Worm (Caenorhabditis elegans) whole organism, mixed stage, embryonic: ENCODE results near the gene pho-6.

Experiments used
- mab-5 ChIP-seq: fragments of 150-350 bp; optimal IDR thresholded peaks from 2 replicates; lab custom pipeline; 2014; ENCODE audit warnings: missing biosample characterization, missing genetic modification characterization
- mep-1 ChIP-seq: fragments of 150-350 bp; optimal IDR thresholded peaks from 2 replicates; lab custom pipeline; 2017; ENCODE audit warnings: missing biosample characterization, missing genetic modification reagents, missing genetic modification characterization, inconsistent platforms
- pha-4 ChIP-seq: fragments of 150-350 bp; optimal IDR thresholded peaks from 2 replicates; lab custom pipeline; 2018; ENCODE audit warnings: missing biosample characterization, missing genetic modification reagents, missing genetic modification characterization
- snpc-4 ChIP-seq: fragments of 150-350 bp; optimal IDR thresholded peaks from 2 replicates; lab custom pipeline; 2014; ENCODE audit warnings: missing biosample characterization, missing genetic modification characterization
- unc-62 ChIP-seq: fragments of 150-350 bp; optimal IDR thresholded peaks from 2 replicates; lab custom pipeline; 2014; ENCODE audit warnings: missing biosample characterization, missing genetic modification reagents, missing genetic modification characterization
- zip-8 ChIP-seq: fragments of 150-350 bp; optimal IDR thresholded peaks from 2 replicates; lab custom pipeline; 2014; ENCODE audit warnings: missing biosample characterization, missing genetic modification characterization

- TF ChIP-seq snpc-4 (tag; lab: Kevin White, UChicago) (no peak), pha-4 (tag; lab: Kevin White, UChicago) (no peak), mab-5 (tag; lab: Kevin White, UChicago) (no peak), unc-62 (GFP tag; lab: Kevin White, UChicago) (no peak), mep-1 (tag; lab: Kevin White, UChicago) (no peak), zip-8 (tag; lab: Kevin White, UChicago) (no peak)
Measured at ce11 chrV:8426741-8427457, 32.6 kb upstream of the pho-6 start.
